Fruit fly (Drosophila melanogaster) whole organism, embryonic: Measurements from ENCODE around the gene CG12661.
A peak's percentile ranks its signal among the peaks of the same experiment; 100 is the strongest.

Source experiments
- Aef1 ChIP-seq: fragments of 200-800 bp; sonication (Bioruptor generic); IDR thresholded peaks from 3 replicates; pipeline ENCODE4 v1.3.6; 2022; ENCODE audit warnings: missing biosample characterization, missing genetic modification characterization
- Blimp-1 ChIP-seq: fragments of 200-800 bp; sonication (Bioruptor generic); optimal IDR thresholded peaks from 3 replicates; lab custom pipeline; 2018; ENCODE audit warnings: missing biosample characterization, missing genetic modification characterization, mild to moderate bottlenecking, moderate library complexity, missing genetic modification reagents
- Bteb2 ChIP-seq: fragments of 200-800 bp; sonication (Bioruptor generic); optimal IDR thresholded peaks from 2 replicates; lab custom pipeline; 2016; ENCODE audit warnings: missing biosample characterization, missing genetic modification characterization
- CG10543 ChIP-seq: fragments of 200-800 bp; sonication (Bioruptor generic); optimal IDR thresholded peaks from 3 replicates; lab custom pipeline; 2017; ENCODE audit warnings: missing biosample characterization, mild to moderate bottlenecking, missing genetic modification characterization, moderate library complexity
- CG10959 ChIP-seq: fragments of 200-800 bp; sonication (Bioruptor generic); IDR thresholded peaks from 2 replicates; pipeline ENCODE4 v1.3.6; 2022; ENCODE audit warnings: missing biosample characterization, missing genetic modification characterization
- CG11504 ChIP-seq: fragments of 200-800 bp; sonication (Bioruptor generic); optimal IDR thresholded peaks from 3 replicates; lab custom pipeline; 2019; ENCODE audit warnings: missing biosample characterization, mild to moderate bottlenecking, missing genetic modification characterization, moderate library complexity
- CG12391 ChIP-seq: fragments of 200-800 bp; sonication (Bioruptor generic); optimal IDR thresholded peaks from 3 replicates; lab custom pipeline; 2018; ENCODE audit warnings: missing biosample characterization, mild to moderate bottlenecking, missing genetic modification characterization, moderate library complexity
- CG12942 ChIP-seq: fragments of 200-800 bp; sonication (Bioruptor generic); optimal IDR thresholded peaks from 3 replicates; lab custom pipeline; 2016; ENCODE audit warnings: missing biosample characterization, missing genetic modification characterization
- CG13424 ChIP-seq: fragments of 200-800 bp; sonication (Bioruptor generic); optimal IDR thresholded peaks from 2 replicates; lab custom pipeline; 2019; ENCODE audit warnings: missing biosample characterization, mild to moderate bottlenecking, missing genetic modification characterization, moderate library complexity
- CG14050 ChIP-seq: fragments of 200-800 bp; sonication (Bioruptor generic); IDR thresholded peaks from 3 replicates; pipeline ENCODE4 v1.3.6; 2022; ENCODE audit warnings: missing biosample characterization, missing genetic modification characterization
- CG15011 ChIP-seq: fragments of 200-800 bp; sonication (Bioruptor generic); optimal IDR thresholded peaks from 3 replicates; lab custom pipeline; 2018; ENCODE audit warnings: missing biosample characterization, mild to moderate bottlenecking, missing genetic modification characterization
- CG1603 ChIP-seq: fragments of 200-800 bp; sonication (Bioruptor generic); optimal IDR thresholded peaks from 2 replicates; lab custom pipeline; 2019; ENCODE audit warnings: missing biosample characterization, mild to moderate bottlenecking, missing genetic modification characterization, moderate library complexity
- CG30020 ChIP-seq: fragments of 200-800 bp; optimal IDR thresholded peaks from 2 replicates; lab custom pipeline; 2019; ENCODE audit warnings: missing biosample characterization, mild to moderate bottlenecking, missing genetic modification characterization, moderate library complexity
- CG31224 ChIP-seq: fragments of 200-800 bp; sonication (Bioruptor generic); IDR thresholded peaks from 2 replicates; pipeline ENCODE4 v1.3.6; 2022; ENCODE audit warnings: missing biosample characterization, missing genetic modification characterization
- CG34224 ChIP-seq: fragments of 200-800 bp; sonication (Bioruptor generic); IDR thresholded peaks from 3 replicates; pipeline ENCODE4 v1.3.6; 2022; ENCODE audit warnings: missing biosample characterization, missing genetic modification characterization; ENCODE audit not compliant: partially characterized antibody
- CG34422 ChIP-seq: fragments of 200-800 bp; sonication (Bioruptor generic); IDR thresholded peaks from 3 replicates; pipeline ENCODE4 v1.3.6; 2022; ENCODE audit warnings: missing biosample characterization, missing genetic modification characterization
- CG3995 ChIP-seq: fragments of 200-800 bp; sonication (Bioruptor generic); optimal IDR thresholded peaks from 3 replicates; lab custom pipeline; 2016; ENCODE audit warnings: missing biosample characterization, missing genetic modification characterization
- CG4328 ChIP-seq: fragments of 200-800 bp; sonication (Bioruptor generic); optimal IDR thresholded peaks from 3 replicates; lab custom pipeline; 2017; ENCODE audit warnings: missing biosample characterization, missing genetic modification reagents, missing genetic modification characterization
- CG4707 ChIP-seq: fragments of 200-800 bp; sonication (Bioruptor generic); optimal IDR thresholded peaks from 2 replicates; lab custom pipeline; 2018; ENCODE audit warnings: missing biosample characterization, mild to moderate bottlenecking, missing genetic modification characterization, moderate library complexity
- CG4730 ChIP-seq: fragments of 200-800 bp; sonication (Bioruptor generic); IDR thresholded peaks from 2 replicates; pipeline ENCODE4 v1.3.6; 2022; ENCODE audit warnings: missing biosample characterization, missing genetic modification characterization
- CG9817 ChIP-seq: fragments of 200-800 bp; sonication (Bioruptor generic); optimal IDR thresholded peaks from 2 replicates; lab custom pipeline; 2018; ENCODE audit warnings: missing biosample characterization, mild to moderate bottlenecking, missing genetic modification characterization, moderate library complexity
- Dek ChIP-seq: fragments of 200-800 bp; sonication (Bioruptor generic); optimal IDR thresholded peaks from 3 replicates; lab custom pipeline; 2019; ENCODE audit warnings: missing biosample characterization, mild to moderate bottlenecking, missing genetic modification characterization, moderate library complexity
- Dfd ChIP-seq, 2 experiments: fragments of >200 bp; optimal IDR thresholded peaks; 2 replicates each; lab custom pipeline; 2017; ENCODE audit warnings: missing biosample characterization in 2 of 2, missing genetic modification characterization in 2 of 2
- Dref ChIP-seq: fragments of 200-800 bp; sonication (Bioruptor generic); IDR thresholded peaks from 2 replicates; pipeline ENCODE4 v1.3.6; 2022; ENCODE audit warnings: missing biosample characterization, missing genetic modification characterization
- Hmx ChIP-seq: fragments of 200-800 bp; sonication (Bioruptor generic); optimal IDR thresholded peaks from 2 replicates; lab custom pipeline; 2016; ENCODE audit warnings: missing biosample characterization, missing genetic modification characterization
- Lpt ChIP-seq: fragments of >200 bp; optimal IDR thresholded peaks from 2 replicates; lab custom pipeline; 2018; ENCODE audit warnings: missing biosample characterization, missing genetic modification characterization
- MESR4 ChIP-seq: fragments of 200-800 bp; sonication (Bioruptor generic); optimal IDR thresholded peaks from 2 replicates; lab custom pipeline; 2018; ENCODE audit warnings: missing biosample characterization, mild to moderate bottlenecking, missing genetic modification characterization, moderate library complexity
- NK7.1 ChIP-seq: fragments of 200-800 bp; sonication (Bioruptor generic); optimal IDR thresholded peaks from 3 replicates; lab custom pipeline; 2016; ENCODE audit warnings: missing biosample characterization, missing genetic modification characterization
- Oaz ChIP-seq: fragments of 200-800 bp; sonication (Bioruptor generic); IDR thresholded peaks from 2 replicates; pipeline ENCODE4 v1.3.6; 2022; ENCODE audit warnings: missing biosample characterization, missing genetic modification characterization
- Ravus ChIP-seq: fragments of 200-800 bp; sonication (Bioruptor generic); IDR thresholded peaks from 2 replicates; pipeline ENCODE4 v1.3.6; 2022; ENCODE audit warnings: missing biosample characterization, missing genetic modification characterization
- Sox102F ChIP-seq: fragments of 200-800 bp; sonication (Bioruptor generic); optimal IDR thresholded peaks from 2 replicates; lab custom pipeline; 2018; ENCODE audit warnings: missing biosample characterization, mild to moderate bottlenecking, missing genetic modification characterization, moderate library complexity
- Spps ChIP-seq: fragments of 200-800 bp; sonication (Bioruptor generic); optimal IDR thresholded peaks from 2 replicates; lab custom pipeline; 2018; ENCODE audit warnings: missing biosample characterization, mild to moderate bottlenecking, missing genetic modification characterization
- Ssrp ChIP-seq: fragments of 200-800 bp; sonication (Bioruptor generic); optimal IDR thresholded peaks from 2 replicates; lab custom pipeline; 2018; ENCODE audit warnings: missing biosample characterization, mild to moderate bottlenecking, missing genetic modification characterization, moderate library complexity
- ato ChIP-seq: fragments of 200-800 bp; sonication (Bioruptor generic); IDR thresholded peaks from 2 replicates; pipeline ENCODE4 v1.3.6; 2022; ENCODE audit warnings: missing biosample characterization, missing genetic modification characterization; ENCODE audit not compliant: partially characterized antibody
- br ChIP-seq: fragments of >200 bp; optimal IDR thresholded peaks from 2 replicates; lab custom pipeline; 2017
- cas ChIP-seq: fragments of 200-800 bp; sonication (Bioruptor generic); IDR thresholded peaks from 2 replicates; pipeline ENCODE4 v1.3.6; 2022; ENCODE audit warnings: missing biosample characterization, missing genetic modification characterization
- da ChIP-seq: fragments of 200-800 bp; sonication (Bioruptor generic); optimal IDR thresholded peaks from 2 replicates; lab custom pipeline; 2016; ENCODE audit warnings: missing biosample characterization, missing genetic modification characterization
- fru ChIP-seq: fragments of >200 bp; optimal IDR thresholded peaks from 2 replicates; lab custom pipeline; 2017
- gcm ChIP-seq: fragments of 200-800 bp; sonication (Bioruptor generic); optimal IDR thresholded peaks from 2 replicates; lab custom pipeline; 2019; ENCODE audit warnings: missing biosample characterization, mild to moderate bottlenecking, missing genetic modification characterization, moderate library complexity
- mam ChIP-seq: fragments of 200-800 bp; sonication (Bioruptor generic); optimal IDR thresholded peaks from 3 replicates; lab custom pipeline; 2016; ENCODE audit warnings: missing biosample characterization, missing genetic modification characterization
- mirr ChIP-seq: fragments of 200-800 bp; sonication (Bioruptor generic); optimal IDR thresholded peaks from 3 replicates; lab custom pipeline; 2018; ENCODE audit warnings: missing biosample characterization, mild to moderate bottlenecking, missing genetic modification characterization
- p53 ChIP-seq: fragments of 200-800 bp; sonication (Bioruptor generic); optimal IDR thresholded peaks from 2 replicates; lab custom pipeline; 2016; ENCODE audit warnings: missing biosample characterization, missing genetic modification characterization
- pb ChIP-seq: fragments of 200-800 bp; sonication (Bioruptor generic); optimal IDR thresholded peaks from 3 replicates; lab custom pipeline; 2016; ENCODE audit warnings: missing biosample characterization, missing genetic modification characterization
- pho ChIP-seq: fragments of 200-800 bp; sonication (Bioruptor generic); optimal IDR thresholded peaks from 2 replicates; lab custom pipeline; 2016; ENCODE audit warnings: missing biosample characterization, missing genetic modification characterization
- sens ChIP-seq: fragments of 200-800 bp; sonication (Bioruptor generic); peaks from one replicate; lab custom pipeline; 2016; ENCODE audit warnings: missing biosample characterization, missing genetic modification characterization
- seq ChIP-seq: fragments of 200-800 bp; sonication (Bioruptor generic); IDR thresholded peaks from 2 replicates; pipeline ENCODE4 v1.3.6; 2022; ENCODE audit warnings: missing biosample characterization, missing genetic modification characterization
- sug ChIP-seq: fragments of 200-800 bp; optimal IDR thresholded peaks from 2 replicates; lab custom pipeline; 2019; ENCODE audit warnings: missing biosample characterization, mild to moderate bottlenecking, missing genetic modification characterization, moderate library complexity
- trem ChIP-seq: fragments of 200-800 bp; optimal IDR thresholded peaks from 3 replicates; lab custom pipeline; 2019; ENCODE audit warnings: missing biosample characterization, mild to moderate bottlenecking, missing genetic modification characterization, moderate library complexity
- vfl ChIP-seq: fragments of 200-800 bp; sonication (Bioruptor generic); optimal IDR thresholded peaks from 2 replicates; lab custom pipeline; 2016; ENCODE audit warnings: missing biosample characterization, missing genetic modification characterization
- wdn ChIP-seq: fragments of 200-800 bp; sonication (Bioruptor generic); IDR thresholded peaks from 2 replicates; pipeline ENCODE4 v1.3.6; 2022; ENCODE audit warnings: missing biosample characterization, missing genetic modification characterization
- wor ChIP-seq: fragments of 200-800 bp; sonication (Bioruptor generic); IDR thresholded peaks from 2 replicates; pipeline ENCODE4 v1.3.6; 2022; ENCODE audit warnings: missing biosample characterization, missing genetic modification characterization
- zfh2 ChIP-seq: fragments of 200-800 bp; sonication (Bioruptor generic); optimal IDR thresholded peaks from 2 replicates; lab custom pipeline; 2016; ENCODE audit warnings: missing biosample characterization, missing genetic modification characterization

CG12661 gene

DNA sequence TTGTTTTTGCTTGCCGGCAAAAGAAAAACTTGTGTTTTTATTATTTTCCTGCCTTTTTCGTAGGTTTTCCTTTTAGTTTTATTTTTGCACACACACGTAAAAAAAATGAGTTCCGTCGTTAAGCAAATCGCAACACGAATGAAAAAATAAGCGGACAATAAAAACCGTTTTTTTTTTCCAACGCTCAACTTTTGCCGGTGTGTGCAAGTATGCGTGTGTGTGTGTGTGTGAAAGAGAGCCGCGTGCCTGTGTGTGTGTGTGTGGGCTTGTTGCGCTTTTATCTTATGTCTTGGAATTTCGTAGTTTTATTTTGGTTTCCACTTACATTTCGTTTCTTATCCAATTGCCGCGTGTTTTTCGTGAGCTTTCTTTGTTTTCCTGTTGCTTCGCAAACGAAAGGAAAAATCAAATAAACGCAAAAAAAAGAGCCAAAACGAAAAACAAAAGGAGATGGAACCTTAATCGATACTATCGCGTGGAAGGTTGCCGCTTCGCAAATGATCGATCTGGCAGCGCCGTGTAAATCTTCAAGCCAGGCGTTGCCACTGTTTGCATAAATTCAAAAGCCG is 25.5 kb downstream of the CG12661 start, which contains the start of gene Moe (continued):
- TF ChIP-seq Lpt (GFP tag; lab: Kevin White, UChicago) = no peak
- no peak for TF ChIP-seq cas (GFP tag; lab: Robert Waterston, UW)
- no peak for TF ChIP-seq CG3995 (GFP tag; lab: Kevin White, UChicago)
- TF ChIP-seq sens (GFP tag; lab: Kevin White, UChicago) = peak; percentile 82
- TF ChIP-seq CG4707 (GFP tag; lab: Kevin White, UChicago) = no peak
- no peak for TF ChIP-seq Blimp-1 (GFP tag; lab: Kevin White, UChicago)
- peak; percentile 37; the same call in 1 of the 3 replicates for TF ChIP-seq Aef1 (GFP tag; lab: Robert Waterston, UW)
- peak; percentile 79 for TF ChIP-seq zfh2 (GFP tag; lab: Kevin White, UChicago)
- peak; percentile 35 for TF ChIP-seq MESR4 (GFP tag; lab: Kevin White, UChicago)
- no peak for TF ChIP-seq CG14050 (GFP tag; lab: Robert Waterston, UW)
- TF ChIP-seq CG4328 (GFP tag; lab: Kevin White, UChicago) = no peak
- peak; percentile 39 for TF ChIP-seq sug (tag; lab: Kevin White, UChicago)
- no peak for TF ChIP-seq fru (lab: Kevin White, UChicago)
- TF ChIP-seq CG1603 (tag; lab: Kevin White, UChicago) = peak; percentile 55
- TF ChIP-seq Sox102F (GFP tag; lab: Kevin White, UChicago) = peak; percentile 21
- TF ChIP-seq br = no peak
- TF ChIP-seq CG10959 = no peak
- no peak for TF ChIP-seq Oaz (GFP tag; lab: Robert Waterston, UW)
- TF ChIP-seq da (GFP tag; lab: Kevin White, UChicago) = no peak
- TF ChIP-seq Spps (tag; lab: Kevin White, UChicago) = no peak
- TF ChIP-seq wor (GFP tag; lab: Robert Waterston, UW) = no peak
- TF ChIP-seq pho (GFP tag; lab: Kevin White, UChicago) = peak; percentile 65
- TF ChIP-seq CG13424 (tag; lab: Kevin White, UChicago) = peak; percentile 39
- peak; percentile 79; the same call in 2 of the 3 replicates for TF ChIP-seq CG34224
- peak; percentile 4 for TF ChIP-seq Dek (tag; lab: Kevin White, UChicago)
- peak; percentile 9 for TF ChIP-seq NK7.1 (GFP tag; lab: Kevin White, UChicago)
- no peak for TF ChIP-seq Dfd (GFP tag; optimal IDR thresholded peaks at IDR 0.05; lab: Kevin White, UChicago)
- TF ChIP-seq CG31224 (GFP tag; lab: Robert Waterston, UW) = no peak
- peak; percentile 27 for TF ChIP-seq CG30020 (tag; lab: Kevin White, UChicago)
- no peak for TF ChIP-seq Hmx (GFP tag; lab: Kevin White, UChicago)
- TF ChIP-seq p53 (GFP tag; lab: Kevin White, UChicago) = peak; percentile 25
- peak; percentile 48 for TF ChIP-seq trem
- TF ChIP-seq Bteb2 = peak; percentile 31
- TF ChIP-seq CG12942 (GFP tag; lab: Kevin White, UChicago) = peak; percentile 46
- TF ChIP-seq mam (GFP tag; lab: Kevin White, UChicago) = peak; percentile 72
- no peak for TF ChIP-seq Ssrp
- no peak for TF ChIP-seq Ravus (GFP tag; lab: Robert Waterston, UW)
- no peak for TF ChIP-seq seq (GFP tag; lab: Robert Waterston, UW)
- peak; percentile 47 for TF ChIP-seq CG11504 (tag; lab: Kevin White, UChicago)
- peak; percentile 7 for TF ChIP-seq pb (GFP tag; lab: Kevin White, UChicago)
- TF ChIP-seq CG10543 (GFP tag; lab: Kevin White, UChicago) = peak; percentile 55
- TF ChIP-seq wdn (GFP tag; lab: Robert Waterston, UW) = no peak
- peak; percentile 35 for TF ChIP-seq CG9817
- peak; percentile 57 for TF ChIP-seq Dref (GFP tag; lab: Robert Waterston, UW)
- no peak for TF ChIP-seq CG4730 (GFP tag; lab: Robert Waterston, UW)
- TF ChIP-seq ato = peak; percentile 56; the same call in 1 of the 2 replicates
- no peak for TF ChIP-seq CG15011
- TF ChIP-seq vfl = peak; percentile 59
- TF ChIP-seq CG12391 (tag; lab: Kevin White, UChicago) = peak; percentile 71
- TF ChIP-seq CG34422 (GFP tag; lab: Robert Waterston, UW) = peak; percentile 50
- no peak for TF ChIP-seq gcm (GFP tag; lab: Kevin White, UChicago)
- TF ChIP-seq mirr (GFP tag; lab: Kevin White, UChicago) = no peak
